Worm (Caenorhabditis elegans) whole organism, early embryonic: ENCODE measurements around the gene C44B12.3.
A peak's percentile ranks its signal among the peaks of the same experiment; 100 is the strongest.

Source experiments
- B0310.2 ChIP-seq: sonication (generic microtip); optimal IDR thresholded peaks from 2 replicates; lab custom pipeline; 2016; ENCODE audit warnings: mild to moderate bottlenecking, missing genetic modification characterization, missing compliant biosample characterization
- F13C5.2 ChIP-seq: sonication (generic microtip); optimal IDR thresholded peaks from 2 replicates; lab custom pipeline; 2017; ENCODE audit warnings: mild to moderate bottlenecking, missing genetic modification characterization, inconsistent platforms, missing compliant biosample characterization
- aly-1 ChIP-seq: sonication (generic microtip); optimal IDR thresholded peaks from 2 replicates; lab custom pipeline; 2016; ENCODE audit warnings: missing genetic modification characterization, missing compliant biosample characterization
- ama-1 ChIP-seq: fragments of 150-350 bp; optimal IDR thresholded peaks from 2 replicates; lab custom pipeline; 2014
- ceh-13 ChIP-seq: fragments of 200-800 bp; sonication (Bioruptor generic); optimal IDR thresholded peaks from 2 replicates; lab custom pipeline; 2018; ENCODE audit warnings: mild to moderate bottlenecking, missing genetic modification characterization, missing compliant biosample characterization
- ceh-36 ChIP-seq: sonication (generic microtip); optimal IDR thresholded peaks from 2 replicates; lab custom pipeline; 2016; ENCODE audit warnings: missing genetic modification characterization, inconsistent platforms, missing compliant biosample characterization
- ets-7 ChIP-seq: sonication (generic microtip); optimal IDR thresholded peaks from 2 replicates; lab custom pipeline; 2016; ENCODE audit warnings: missing genotype, missing genetic modification characterization, missing compliant biosample characterization
- flt-1 ChIP-seq: fragments of 200-800 bp; sonication (Bioruptor generic); IDR thresholded peaks from 2 replicates; pipeline ENCODE4 v1.3.6; 2022; ENCODE audit warnings: missing genetic modification characterization, missing compliant biosample characterization
- hmbx-1 ChIP-seq: sonication (generic microtip); optimal IDR thresholded peaks from 2 replicates; lab custom pipeline; 2016; ENCODE audit warnings: mild to moderate bottlenecking, missing genetic modification characterization, missing compliant biosample characterization
- hmg-4 ChIP-seq: fragments of 200-800 bp; sonication (Bioruptor generic); optimal IDR thresholded peaks from 2 replicates; lab custom pipeline; 2018; ENCODE audit warnings: mild to moderate bottlenecking, missing genetic modification characterization, missing compliant biosample characterization
- hnd-1 ChIP-seq: sonication (generic microtip); optimal IDR thresholded peaks from 2 replicates; lab custom pipeline; 2016; ENCODE audit warnings: missing genetic modification characterization, missing compliant biosample characterization
- pes-1 ChIP-seq: fragments of 200-800 bp; sonication (Bioruptor generic); IDR thresholded peaks from 2 replicates; pipeline ENCODE4 v1.3.6; 2022; ENCODE audit warnings: missing genetic modification reagents, missing genetic modification characterization, missing compliant biosample characterization
- scrt-1 ChIP-seq: fragments of 200-800 bp; sonication (Bioruptor generic); IDR thresholded peaks from 2 replicates; pipeline ENCODE4 v1.3.6; 2022; ENCODE audit warnings: missing genetic modification characterization, missing compliant biosample characterization
- sea-1 ChIP-seq: fragments of 200-800 bp; sonication (Bioruptor generic); conservative IDR thresholded peaks from 2 replicates; pipeline ENCODE4 v1.3.6; 2022; ENCODE audit warnings: missing genetic modification characterization, missing compliant biosample characterization
- tbx-11 ChIP-seq: fragments of 200-800 bp; sonication (Bioruptor generic); IDR thresholded peaks from 2 replicates; pipeline ENCODE4 v1.3.6; 2022; ENCODE audit warnings: missing genetic modification characterization, missing compliant biosample characterization
- tbx-37 ChIP-seq: fragments of 200-800 bp; sonication (Bioruptor generic); conservative IDR thresholded peaks from 2 replicates; pipeline ENCODE4 v1.3.6; 2022; ENCODE audit warnings: missing genetic modification reagents, missing genetic modification characterization, missing compliant biosample characterization
- tra-4 ChIP-seq: sonication (generic microtip); optimal IDR thresholded peaks from 2 replicates; lab custom pipeline; 2017; ENCODE audit warnings: missing genetic modification characterization, missing compliant biosample characterization

Gene C44B12.3

ce11 chrIV:1067430-1067829 lies 37.1 kb upstream of the C44B12.3 start, which contains the start of gene znf-782:
TSS of gene znf-782 (minus strand) at chrIV:1067525.
- TF ChIP-seq ama-1 (lab: Kevin White, UChicago), result no peak
- peak; percentile 5 for TF ChIP-seq hmg-4 (GFP tag; lab: Kevin White, UChicago)

- no peak for TF ChIP-seq B0310.2
- no peak for TF ChIP-seq hmbx-1
- no peak for TF ChIP-seq F13C5.2 (tag; lab: Kevin White, UChicago)
These were observed 35.8 kb upstream of the C44B12.3 start for ce11 chrIV:1068730-1069244.

- no peak for TF ChIP-seq sea-1
- TF ChIP-seq B0310.2, result no peak
- no peak for TF ChIP-seq hnd-1 (tag; lab: Kevin White, UChicago)
- TF ChIP-seq scrt-1 (GFP tag; lab: Robert Waterston, UW), result no peak
- TF ChIP-seq tbx-11 (GFP tag; lab: Robert Waterston, UW), result no peak
- TF ChIP-seq flt-1 (GFP tag; lab: Robert Waterston, UW), result no peak
- no peak for TF ChIP-seq F13C5.2 (tag; lab: Kevin White, UChicago)
- no peak for TF ChIP-seq aly-1
- TF ChIP-seq hmg-4 (GFP tag; lab: Kevin White, UChicago), result no peak
- TF ChIP-seq tbx-37 (GFP tag; lab: Robert Waterston, UW), result no peak
- no peak for TF ChIP-seq tra-4
- TF ChIP-seq ets-7 (tag; lab: Kevin White, UChicago), result no peak
- no peak for TF ChIP-seq pes-1 (GFP tag; lab: Robert Waterston, UW)
- TF ChIP-seq ama-1 (lab: Kevin White, UChicago), result no peak
- no peak for TF ChIP-seq hmbx-1
These were observed 34.2 kb upstream of the C44B12.3 start for ce11 chrIV:1070383-1070782.

DNA sequence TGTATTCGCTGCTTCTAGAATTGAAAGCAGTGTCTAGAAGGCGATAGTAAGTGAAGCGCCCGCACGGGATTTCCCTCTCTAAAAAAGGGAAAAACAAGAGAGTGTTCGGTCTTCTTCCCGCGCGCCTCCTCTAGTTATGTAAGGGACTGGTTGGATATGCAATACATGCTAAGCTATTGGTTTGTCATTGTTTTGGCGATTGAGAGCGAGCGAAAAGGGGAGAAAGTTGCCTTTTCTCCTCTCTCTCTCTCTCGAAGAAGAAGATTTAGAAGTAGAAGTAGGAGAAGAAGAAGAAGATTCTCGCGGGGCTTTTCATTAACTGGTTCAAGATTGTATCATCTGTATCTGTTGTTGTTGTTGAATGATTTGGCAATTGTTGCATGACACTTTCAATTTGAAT lies 30.5 kb upstream of the C44B12.3 start:
- TF ChIP-seq aly-1 (no peak), ama-1 (lab: Kevin White, UChicago) (no peak), hmbx-1 (no peak), tra-4 (no peak), sea-1 (no peak)

- TF ChIP-seq scrt-1 (GFP tag; lab: Robert Waterston, UW) (no peak), tbx-11 (GFP tag; lab: Robert Waterston, UW) (no peak), hmbx-1 (no peak), tra-4 (no peak), hnd-1 (tag; lab: Kevin White, UChicago) (no peak), sea-1 (no peak), ceh-36 (tag; lab: Kevin White, UChicago) (no peak), tbx-37 (GFP tag; lab: Robert Waterston, UW) (no peak), F13C5.2 (tag; lab: Kevin White, UChicago) (no peak), hmg-4 (GFP tag; lab: Kevin White, UChicago) (no peak), ets-7 (tag; lab: Kevin White, UChicago) (no peak), ceh-13 (no peak), flt-1 (GFP tag; lab: Robert Waterston, UW) (no peak)
These were observed 29.1 kb upstream of the C44B12.3 start for ce11 chrIV:1075484-1075883.

ce11 chrIV:1086913-1087312 lies 17.7 kb upstream of the C44B12.3 start, which contains the start of gene csn-4:
TSS of gene csn-4 (minus strand) at chrIV:1087013.
- TF ChIP-seq F13C5.2 (tag; lab: Kevin White, UChicago) (no peak), hmbx-1 (no peak), hnd-1 (tag; lab: Kevin White, UChicago) (no peak), tbx-37 (GFP tag; lab: Robert Waterston, UW) (no peak), ceh-36 (tag; lab: Kevin White, UChicago) (no peak), ceh-13 (no peak), scrt-1 (GFP tag; lab: Robert Waterston, UW) (no peak), flt-1 (GFP tag; lab: Robert Waterston, UW) (no peak), sea-1 (no peak), ets-7 (tag; lab: Kevin White, UChicago) (no peak), tbx-11 (GFP tag; lab: Robert Waterston, UW) (no peak), pes-1 (GFP tag; lab: Robert Waterston, UW) (no peak), aly-1 (no peak), hmg-4 (GFP tag; lab: Kevin White, UChicago) (no peak)

- TF ChIP-seq hmbx-1, result peak; percentile 35
- TF ChIP-seq tbx-37 (GFP tag; lab: Robert Waterston, UW), result peak; percentile 51; the same call in 1 of the 2 replicates
- peak; percentile 49 for TF ChIP-seq hmg-4 (GFP tag; lab: Kevin White, UChicago)
- TF ChIP-seq sea-1, result 0 out of 2 replicates have a peak, but pooled peaks have one; percentile 51
- TF ChIP-seq scrt-1 (GFP tag; lab: Robert Waterston, UW), result peak; percentile 64; the same call in 1 of the 2 replicates
- TF ChIP-seq tbx-11 (GFP tag; lab: Robert Waterston, UW), result peak; percentile 58; the same call in 1 of the 2 replicates
- TF ChIP-seq pes-1 (GFP tag; lab: Robert Waterston, UW), result 0 out of 2 replicates have a peak, but pooled peaks have one; percentile 38
- TF ChIP-seq ceh-13, result no peak
- TF ChIP-seq hnd-1 (tag; lab: Kevin White, UChicago), result no peak
- peak; percentile 94 for TF ChIP-seq F13C5.2 (tag; lab: Kevin White, UChicago)
These were observed 10.5 kb upstream of the C44B12.3 start, which contains the start of the genes cct-8 and Y55F3AR.2 for ce11 chrIV:1093870-1094564. TSS of gene cct-8 (minus strand) at chrIV:1093920. TSS of gene Y55F3AR.2 (plus strand) at chrIV:1094541.

DNA sequence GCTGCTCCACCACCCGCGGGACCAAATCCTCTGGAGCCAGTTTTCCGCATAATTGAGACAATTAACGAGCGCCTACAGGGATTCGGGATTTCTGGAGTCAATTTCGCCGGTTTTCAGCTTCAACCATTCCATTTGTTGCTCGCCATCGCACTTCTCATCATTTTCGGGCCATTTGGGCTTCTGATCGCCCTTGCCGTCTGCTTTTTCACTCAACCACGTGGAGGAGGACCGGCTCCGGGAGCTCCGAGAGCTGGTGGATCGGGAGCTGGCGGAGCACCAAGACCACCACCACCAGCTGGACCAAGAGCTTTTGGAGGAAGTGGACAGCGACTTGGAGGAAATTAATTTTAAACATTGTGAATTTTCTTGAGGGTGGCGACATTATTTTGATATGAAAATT lies 8.4 kb upstream of the C44B12.3 start:
- TF ChIP-seq ceh-13 (no peak), tbx-37 (GFP tag; lab: Robert Waterston, UW) (no peak), hmg-4 (GFP tag; lab: Kevin White, UChicago) (no peak), hmbx-1 (no peak), flt-1 (GFP tag; lab: Robert Waterston, UW) (no peak), ama-1 (lab: Kevin White, UChicago) (no peak), sea-1 (no peak), aly-1 (no peak), pes-1 (GFP tag; lab: Robert Waterston, UW) (no peak), scrt-1 (GFP tag; lab: Robert Waterston, UW) (no peak), ceh-36 (tag; lab: Kevin White, UChicago) (no peak), tbx-11 (GFP tag; lab: Robert Waterston, UW) (no peak)
